Fruit fly (Drosophila melanogaster) whole organism, embryonic: ENCODE measurements around the gene CG15011.

Experiments
- Abd-B ChIP-seq: fragments of 200-800 bp; sonication (Bioruptor generic); optimal IDR thresholded peaks from 2 replicates; lab custom pipeline; 2018; ENCODE audit warnings: missing biosample characterization, mild to moderate bottlenecking, missing genetic modification characterization, moderate library complexity
- BEAF-32 ChIP-seq: fragments of 200-800 bp; sonication (Bioruptor generic); optimal IDR thresholded peaks from 3 replicates; lab custom pipeline; 2017; ENCODE audit warnings: missing biosample characterization, missing genetic modification characterization, mild to moderate bottlenecking, moderate library complexity, missing genetic modification reagents
- CG10366 ChIP-seq: fragments of 200-800 bp; sonication (Bioruptor generic); IDR thresholded peaks from 2 replicates; pipeline ENCODE4 v1.3.6; 2022; ENCODE audit warnings: missing biosample characterization, missing genetic modification characterization
- CG11093 ChIP-seq: fragments of 200-800 bp; sonication (Bioruptor generic); IDR thresholded peaks from 3 replicates; pipeline ENCODE4 v1.3.6; 2022; ENCODE audit warnings: missing biosample characterization, missing genetic modification characterization
- CG11398 ChIP-seq: fragments of 200-800 bp; sonication (Bioruptor generic); optimal IDR thresholded peaks from 2 replicates; lab custom pipeline; 2016; ENCODE audit warnings: missing biosample characterization, missing genetic modification characterization
- CG11560 ChIP-seq: fragments of 200-800 bp; sonication (Bioruptor generic); IDR thresholded peaks from 3 replicates; pipeline ENCODE4 v1.3.6; 2022; ENCODE audit warnings: missing biosample characterization, missing genetic modification characterization
- CG17361 ChIP-seq: fragments of 200-800 bp; sonication (Bioruptor generic); IDR thresholded peaks from 3 replicates; pipeline ENCODE4 v1.3.6; 2022; ENCODE audit warnings: missing biosample characterization, missing genetic modification characterization
- CG18011 ChIP-seq: fragments of 200-800 bp; sonication (Bioruptor generic); optimal IDR thresholded peaks from 2 replicates; lab custom pipeline; 2017; ENCODE audit warnings: missing biosample characterization, missing genetic modification characterization, mild to moderate bottlenecking, moderate library complexity, missing genotype
- CG2202 ChIP-seq: fragments of 200-800 bp; sonication (Bioruptor generic); optimal IDR thresholded peaks from 2 replicates; lab custom pipeline; 2018; ENCODE audit warnings: missing biosample characterization, mild to moderate bottlenecking, missing genetic modification characterization
- CG2875 ChIP-seq: fragments of 200-800 bp; sonication (Bioruptor generic); optimal IDR thresholded peaks from 2 replicates; lab custom pipeline; 2017; ENCODE audit warnings: missing biosample characterization, mild to moderate bottlenecking, missing genetic modification characterization, missing genetic modification reagents
- CG30403 ChIP-seq: fragments of 200-800 bp; sonication (Bioruptor generic); optimal IDR thresholded peaks from 3 replicates; lab custom pipeline; 2016; ENCODE audit warnings: missing biosample characterization, missing genetic modification characterization
- CG4617 ChIP-seq: fragments of 200-800 bp; sonication (Bioruptor generic); optimal IDR thresholded peaks from 3 replicates; lab custom pipeline; 2016; ENCODE audit warnings: missing biosample characterization, missing genetic modification characterization, borderline replicate concordance
- CG8290 ChIP-seq, 3 experiments: fragments of 200-800 bp; sonication (Bioruptor generic); optimal IDR thresholded peaks; 2 replicates each; lab custom pipeline; 2016 to 2019; ENCODE audit warnings: missing biosample characterization in 3 of 3, missing genetic modification characterization in 3 of 3, mild to moderate bottlenecking in 2 of 3, moderate library complexity in 1 of 3
- CG9817 ChIP-seq: fragments of 200-800 bp; sonication (Bioruptor generic); optimal IDR thresholded peaks from 2 replicates; lab custom pipeline; 2018; ENCODE audit warnings: missing biosample characterization, mild to moderate bottlenecking, missing genetic modification characterization, moderate library complexity
- CrebB ChIP-seq: fragments of 200-800 bp; sonication (Bioruptor generic); optimal IDR thresholded peaks from 3 replicates; lab custom pipeline; 2018; ENCODE audit warnings: missing biosample characterization, mild to moderate bottlenecking, missing genetic modification characterization
- D ChIP-seq, 2 experiments: fragments of 200-800 bp in 1 of 2; fragments of >200 bp in 1 of 2; sonication (Bioruptor generic) in 1 of 2; optimal IDR thresholded peaks; 2 replicates in 1 of 2; 3 replicates in 1 of 2; lab custom pipeline; 2017; ENCODE audit warnings: mild to moderate bottlenecking in 1 of 2, missing biosample characterization in 1 of 2, missing genetic modification characterization in 1 of 2, missing genetic modification reagents in 1 of 2
- Dfd ChIP-seq, 2 experiments: fragments of >200 bp; optimal IDR thresholded peaks; 2 replicates each; lab custom pipeline; 2017; ENCODE audit warnings: missing biosample characterization in 2 of 2, missing genetic modification characterization in 2 of 2
- Doc3 ChIP-seq: fragments of 200-800 bp; sonication (Bioruptor generic); IDR thresholded peaks from 3 replicates; pipeline ENCODE4 v1.3.6; 2022; ENCODE audit warnings: missing biosample characterization, missing genetic modification characterization; ENCODE audit not compliant: partially characterized antibody
- MBD-R2 ChIP-seq: fragments of 200-800 bp; sonication (Bioruptor generic); IDR thresholded peaks from 2 replicates; pipeline ENCODE4 v1.3.6; 2022; ENCODE audit warnings: missing biosample characterization, missing genetic modification characterization
- Rx ChIP-seq: fragments of 200-800 bp; sonication (Bioruptor generic); IDR thresholded peaks from 2 replicates; pipeline ENCODE4 v1.3.6; 2022; ENCODE audit warnings: missing biosample characterization, missing genetic modification characterization
- YL-1 ChIP-seq: fragments of 200-800 bp; sonication (Bioruptor generic); optimal IDR thresholded peaks from 3 replicates; lab custom pipeline; 2017; ENCODE audit warnings: missing biosample characterization, mild to moderate bottlenecking, missing genetic modification characterization
- crc ChIP-seq: fragments of 200-800 bp; sonication (Bioruptor generic); optimal IDR thresholded peaks from 2 replicates; lab custom pipeline; 2016; ENCODE audit warnings: missing biosample characterization, missing genetic modification characterization
- dysf ChIP-seq: fragments of 200-800 bp; sonication (Bioruptor generic); IDR thresholded peaks from 3 replicates; pipeline ENCODE4 v1.3.6; 2022; ENCODE audit warnings: missing biosample characterization, missing genetic modification characterization
- luna ChIP-seq: fragments of 200-800 bp; sonication (Bioruptor generic); optimal IDR thresholded peaks from 2 replicates; lab custom pipeline; 2016; ENCODE audit warnings: missing biosample characterization, missing genetic modification characterization
- nau ChIP-seq: fragments of 200-800 bp; sonication (Bioruptor generic); optimal IDR thresholded peaks from 3 replicates; lab custom pipeline; 2017; ENCODE audit warnings: missing biosample characterization, mild to moderate bottlenecking, missing genetic modification characterization, missing genetic modification reagents
- p53 ChIP-seq: fragments of 200-800 bp; sonication (Bioruptor generic); optimal IDR thresholded peaks from 2 replicates; lab custom pipeline; 2016; ENCODE audit warnings: missing biosample characterization, missing genetic modification characterization
- ranshi ChIP-seq: fragments of 200-800 bp; sonication (Bioruptor generic); IDR thresholded peaks from 2 replicates; pipeline ENCODE4 v1.3.6; 2022; ENCODE audit warnings: missing biosample characterization, missing genetic modification characterization
- sd ChIP-seq: fragments of 200-800 bp; sonication (Bioruptor generic); optimal IDR thresholded peaks from 3 replicates; lab custom pipeline; 2018; ENCODE audit warnings: missing biosample characterization, mild to moderate bottlenecking, missing genetic modification characterization, moderate library complexity
- seq ChIP-seq: fragments of 200-800 bp; sonication (Bioruptor generic); IDR thresholded peaks from 2 replicates; pipeline ENCODE4 v1.3.6; 2022; ENCODE audit warnings: missing biosample characterization, missing genetic modification characterization
- sob ChIP-seq: fragments of 200-800 bp; sonication (Bioruptor generic); IDR thresholded peaks from 2 replicates; pipeline ENCODE4 v1.3.6; 2022; ENCODE audit warnings: missing biosample characterization, missing genetic modification characterization
- toy ChIP-seq: fragments of 200-800 bp; sonication (Bioruptor generic); IDR thresholded peaks from 2 replicates; pipeline ENCODE4 v1.3.6; 2022; ENCODE audit warnings: missing biosample characterization, missing genetic modification characterization
- tup ChIP-seq: fragments of 200-800 bp; sonication (Bioruptor generic); optimal IDR thresholded peaks from 2 replicates; lab custom pipeline; 2016; ENCODE audit warnings: missing biosample characterization, mild to moderate bottlenecking, missing genetic modification characterization, moderate library complexity
- z ChIP-seq: fragments of 200-800 bp; sonication (Bioruptor generic); IDR thresholded peaks from 3 replicates; pipeline ENCODE4 v1.3.6; 2022; ENCODE audit warnings: missing biosample characterization, missing genetic modification characterization
- zfh2 ChIP-seq: fragments of 200-800 bp; sonication (Bioruptor generic); optimal IDR thresholded peaks from 2 replicates; lab custom pipeline; 2016; ENCODE audit warnings: missing biosample characterization, missing genetic modification characterization

Gene CG15011

dm6 chr3L:4209731-4210130 is 49.2 kb downstream of the CG15011 start (continued):
- TF ChIP-seq CG9817: no peak
- no peak for TF ChIP-seq CG4617 (GFP tag; lab: Kevin White, UChicago)
- no peak for TF ChIP-seq p53 (GFP tag; lab: Kevin White, UChicago)
- TF ChIP-seq CG11093 (GFP tag; lab: Robert Waterston, UW): no peak
- no peak for TF ChIP-seq CG18011 (GFP tag; lab: Kevin White, UChicago)
- TF ChIP-seq D (optimal IDR thresholded peaks at IDR 0.05; lab: Kevin White, UChicago): no peak
- TF ChIP-seq D (GFP tag; optimal IDR thresholded peaks at IDR 0.05; lab: Kevin White, UChicago): no peak
- no peak for TF ChIP-seq CG8290 (GFP tag; optimal IDR thresholded peaks at IDR 0.05; lab: Kevin White, UChicago)
- no peak for TF ChIP-seq CG8290 (tag; optimal IDR thresholded peaks at IDR 0.05; lab: Kevin White, UChicago)
- peak; percentile 12; the same call in 1 of the 2 replicates for TF ChIP-seq sob (GFP tag; lab: Robert Waterston, UW)
- TF ChIP-seq crc (GFP tag; lab: Kevin White, UChicago): no peak
- no peak for TF ChIP-seq Doc3 (GFP tag; lab: Robert Waterston, UW)
- 0 out of 2 replicates have a peak, but pooled peaks have one; percentile 35 for TF ChIP-seq Rx (GFP tag; lab: Robert Waterston, UW)
- TF ChIP-seq z (GFP tag; lab: Robert Waterston, UW): no peak
- no peak for TF ChIP-seq sd (tag; lab: Kevin White, UChicago)
- TF ChIP-seq CG11560 (tag; lab: Robert Waterston, UW): no peak
- TF ChIP-seq Abd-B: no peak
- no peak for TF ChIP-seq CG30403 (GFP tag; lab: Kevin White, UChicago)
- no peak for TF ChIP-seq tup (GFP tag; lab: Kevin White, UChicago)
- no peak for TF ChIP-seq BEAF-32 (GFP tag; lab: Kevin White, UChicago)
- no peak for TF ChIP-seq CG2202 (tag; lab: Kevin White, UChicago)

dm6 chr3L:4209078-4209477 is 49.9 kb downstream of the CG15011 start, which contains the start of gene Cpr64Aa:
Gene Cpr64Aa, minus strand, starts transcription at chr3L:4209178.
- TF ChIP-seq BEAF-32 (GFP tag; lab: Kevin White, UChicago) (no peak), CG10366 (GFP tag; lab: Robert Waterston, UW) (no peak), seq (GFP tag; lab: Robert Waterston, UW) (no peak), toy (GFP tag; lab: Robert Waterston, UW) (no peak), YL-1 (GFP tag; lab: Kevin White, UChicago) (no peak), CrebB (tag; lab: Kevin White, UChicago) (no peak), luna (GFP tag; lab: Kevin White, UChicago) (no peak), zfh2 (GFP tag; lab: Kevin White, UChicago) (no peak), CG17361 (GFP tag; lab: Robert Waterston, UW) (no peak), nau (GFP tag; lab: Kevin White, UChicago) (no peak), CG9817 (no peak), ranshi (GFP tag; lab: Robert Waterston, UW) (no peak), dysf (GFP tag; lab: Robert Waterston, UW) (no peak), CG2875 (GFP tag; lab: Kevin White, UChicago) (no peak), Dfd (GFP tag; optimal IDR thresholded peaks at IDR 0.05; lab: Kevin White, UChicago) (no peak), CG11398 (GFP tag; lab: Kevin White, UChicago) (no peak), MBD-R2 (GFP tag; lab: Robert Waterston, UW) (no peak)
- TF ChIP-seq, all 482 proteins: peak for 0
